Fruit fly (Drosophila melanogaster): ENCODE results near the gene Pxn.

The Pxn gene

dm6 chr3L:2577096-2577831 is 52.6 kb downstream of the Pxn start (continued):
- TF ChIP-seq vri (GFP tag; optimal IDR thresholded peaks at IDR 0.05) (peak; percentile 6), Hr39 (GFP tag; optimal IDR thresholded peaks at IDR 0.05) (no peak), ss (GFP tag; optimal IDR thresholded peaks at IDR 0.05) (no peak), pdm3 (GFP tag; optimal IDR thresholded peaks at IDR 0.05) (peak; percentile 24), Eip78C (GFP tag) (peak; percentile 83), net (GFP tag; optimal IDR thresholded peaks at IDR 0.05) (peak; percentile 15), Ets96B (tag; optimal IDR thresholded peaks at IDR 0.05) (peak; percentile 1), Gug (GFP tag; IDR thresholded peaks at IDR 0.05) (no peak), Ets21C (GFP tag; optimal IDR thresholded peaks at IDR 0.05) (no peak), OdsH (GFP tag; optimal IDR thresholded peaks at IDR 0.05) (peak; percentile 3), Met (GFP tag; optimal IDR thresholded peaks at IDR 0.05) (peak; percentile 28), svp (GFP tag) (no peak), CG10669 (GFP tag; optimal IDR thresholded peaks at IDR 0.05) (no peak), CG8632 (GFP tag; optimal IDR thresholded peaks at IDR 0.05) (no peak), Hr38 (GFP tag; optimal IDR thresholded peaks at IDR 0.05) (no peak), CG34406 (GFP tag; optimal IDR thresholded peaks at IDR 0.05) (no peak), salr (GFP tag; optimal IDR thresholded peaks at IDR 0.05) (no peak), CG6854 (GFP tag; optimal IDR thresholded peaks at IDR 0.05) (no peak)

- TF ChIP-seq CG31627 (GFP tag; optimal IDR thresholded peaks at IDR 0.05) = no peak
- peak; percentile 37 for TF ChIP-seq CG3032 (tag; optimal IDR thresholded peaks at IDR 0.05)
- peak; percentile 43 for TF ChIP-seq CG11762 (GFP tag; optimal IDR thresholded peaks at IDR 0.05; ENCODE audit: insufficient read depth)
- TF ChIP-seq CG3919 (GFP tag; optimal IDR thresholded peaks at IDR 0.05) = peak; percentile 56
- TF ChIP-seq net (GFP tag; optimal IDR thresholded peaks at IDR 0.05) = peak; percentile 39
- peak in 1 of 2 experiments; percentile 5 for TF ChIP-seq salr (GFP tag; optimal IDR thresholded peaks at IDR 0.05)
- TF ChIP-seq Lpt (GFP tag; optimal IDR thresholded peaks at IDR 0.05) = peak; percentile 18
- TF ChIP-seq CG34406 (GFP tag; optimal IDR thresholded peaks at IDR 0.05) = peak; percentile 10
- TF ChIP-seq CG8319 (GFP tag; optimal IDR thresholded peaks at IDR 0.05) = no peak
- TF ChIP-seq Blimp-1 (GFP tag; optimal IDR thresholded peaks at IDR 0.05) = no peak
- TF ChIP-seq Eip75B (GFP tag; optimal IDR thresholded peaks at IDR 0.05) = peak; percentile 29
- no peak for TF ChIP-seq dac (GFP tag; optimal IDR thresholded peaks at IDR 0.05)
- peak; percentile 6 for TF ChIP-seq Hr39 (GFP tag; optimal IDR thresholded peaks at IDR 0.05)
- TF ChIP-seq OdsH (GFP tag; optimal IDR thresholded peaks at IDR 0.05) = peak; percentile 32
- no peak for TF ChIP-seq Met (GFP tag; optimal IDR thresholded peaks at IDR 0.05)
- peak; percentile 45 for TF ChIP-seq svp (GFP tag)
- TF ChIP-seq CG10669 (GFP tag; optimal IDR thresholded peaks at IDR 0.05) = peak; percentile 21
- peak; percentile 36 for TF ChIP-seq achi (GFP tag; optimal IDR thresholded peaks at IDR 0.05)
- peak; percentile 65 for TF ChIP-seq CG8119 (GFP tag; IDR thresholded peaks at IDR 0.05)
- TF ChIP-seq fkh (GFP tag; optimal IDR thresholded peaks at IDR 0.05) = peak; percentile 17
- TF ChIP-seq topi (GFP tag; optimal IDR thresholded peaks at IDR 0.05) = peak; percentile 53
- no peak for TF ChIP-seq Gug (GFP tag; IDR thresholded peaks at IDR 0.05)
- peak; percentile 10 for TF ChIP-seq CG4318 (GFP tag; optimal IDR thresholded peaks at IDR 0.05)
- TF ChIP-seq fd59A (GFP tag; optimal IDR thresholded peaks at IDR 0.05) = peak; percentile 21
- TF ChIP-seq ss (GFP tag; optimal IDR thresholded peaks at IDR 0.05) = no peak
- TF ChIP-seq CG6792 (GFP tag; optimal IDR thresholded peaks at IDR 0.05) = peak; percentile 33
- TF ChIP-seq Eip78C (GFP tag) = peak; percentile 86
- peak; percentile 44 for TF ChIP-seq CG7368 (GFP tag; optimal IDR thresholded peaks at IDR 0.05)
- TF ChIP-seq CG6808 (GFP tag; optimal IDR thresholded peaks at IDR 0.05) = peak; percentile 19
- peak; percentile 18 for TF ChIP-seq acj6 (GFP tag; optimal IDR thresholded peaks at IDR 0.05)
- TF ChIP-seq Ets96B (tag; optimal IDR thresholded peaks at IDR 0.05) = peak; percentile 39
- peak; percentile 27 for TF ChIP-seq cyc (GFP tag; optimal IDR thresholded peaks at IDR 0.05)
- peak; percentile 64 for TF ChIP-seq Hr4 (GFP tag; optimal IDR thresholded peaks at IDR 0.05)
- TF ChIP-seq spab (GFP tag; optimal IDR thresholded peaks at IDR 0.05) = peak; percentile 1
- peak; percentile 14 for TF ChIP-seq dsx (GFP tag; optimal IDR thresholded peaks at IDR 0.05; ENCODE audit: poor library complexity, severe bottlenecking)
- peak; percentile 72 for TF ChIP-seq CG15336 (GFP tag; IDR thresholded peaks at IDR 0.05)
- TF ChIP-seq fd85E (GFP tag; optimal IDR thresholded peaks at IDR 0.05) = no peak
- TF ChIP-seq CG32006 (GFP tag; optimal IDR thresholded peaks at IDR 0.05) = peak; percentile 63
- TF ChIP-seq eg (GFP tag; IDR thresholded peaks at IDR 0.05) = peak; percentile 56
- peak; percentile 41 for TF ChIP-seq CG10631 (GFP tag; optimal IDR thresholded peaks at IDR 0.05)
- peak; percentile 49 for TF ChIP-seq pdm3 (GFP tag; optimal IDR thresholded peaks at IDR 0.05)
- TF ChIP-seq lz (GFP tag; optimal IDR thresholded peaks at IDR 0.05) = peak; percentile 11
Measured at dm6 chr3L:2575240-2575639, 54.6 kb downstream of the Pxn start.
